Fruit fly (Drosophila melanogaster): ENCODE results near the gene CG31342.
A peak's percentile ranks its signal among the peaks of the same experiment; 100 is the strongest.

The CG31342 gene

DNA sequence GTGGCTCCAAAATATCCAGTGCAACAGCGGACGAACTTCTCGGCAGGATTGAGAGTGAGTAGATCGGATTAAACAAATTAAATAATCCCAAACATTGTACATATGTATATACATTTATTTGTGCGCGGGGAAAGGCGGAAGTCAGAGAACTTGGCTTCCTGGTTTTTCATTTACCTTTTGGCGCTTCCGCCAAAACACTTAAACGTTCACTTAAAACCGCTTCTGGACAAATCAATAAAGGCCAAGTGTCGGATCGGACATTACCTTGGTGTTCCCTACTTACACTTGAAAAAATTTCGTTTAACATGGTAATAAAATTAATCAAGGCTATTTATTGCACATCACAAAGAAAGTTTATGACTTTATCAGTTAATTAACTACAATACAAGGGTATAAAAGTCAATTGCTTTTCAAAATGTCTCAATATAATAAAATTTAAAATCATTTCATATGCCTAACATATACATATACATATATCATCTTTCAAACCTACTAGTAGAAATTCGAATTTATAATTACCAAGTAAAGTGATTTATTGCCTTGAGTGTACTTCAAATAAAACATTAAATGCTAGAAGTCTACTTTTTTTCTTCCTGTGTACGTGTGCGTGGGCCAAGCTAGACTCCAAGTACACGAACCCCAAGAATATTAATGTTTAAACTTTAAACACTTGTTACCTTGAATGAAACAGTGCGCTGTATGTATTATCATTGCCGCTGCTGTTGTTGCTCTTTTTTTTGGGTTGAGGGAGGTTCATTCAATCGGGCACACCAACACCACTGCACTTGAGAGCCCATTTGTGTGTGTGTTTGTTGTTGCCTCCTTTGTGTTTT, 4.3 kb upstream of the CG31342 start (continued):
- TF ChIP-seq corto (GFP tag; optimal IDR thresholded peaks at IDR 0.05) (no peak), Med (GFP tag) (peak; percentile 89), CoRest (tag; optimal IDR thresholded peaks at IDR 0.05) (peak; percentile 83), CG14050 (GFP tag; IDR thresholded peaks at IDR 0.05) (no peak; the same call in 2 of the 3 replicates), Drgx (GFP tag; IDR thresholded peaks at IDR 0.05) (peak; percentile 59), slp2 (GFP tag; optimal IDR thresholded peaks at IDR 0.05) (no peak), CG15479 (GFP tag; optimal IDR thresholded peaks at IDR 0.05) (no peak), exex (tag; optimal IDR thresholded peaks at IDR 0.05) (peak; percentile 1), E2f2 (GFP tag; IDR thresholded peaks at IDR 0.05) (peak; percentile 38; the same call in 1 of the 2 replicates), yki (optimal IDR thresholded peaks at IDR 0.05) (no peak), Vsx1 (GFP tag; optimal IDR thresholded peaks at IDR 0.05) (peak; percentile 32), jumu (GFP tag; optimal IDR thresholded peaks at IDR 0.05) (peak; percentile 22), nau (GFP tag; optimal IDR thresholded peaks at IDR 0.05) (peak; percentile 9), CG10654 (GFP tag; optimal IDR thresholded peaks at IDR 0.05) (peak; percentile 58), hkb (optimal IDR thresholded peaks at IDR 0.05) (no peak), hkb (GFP tag; IDR thresholded peaks at IDR 0.05) (peak; percentile 74), CG11456 (GFP tag; IDR thresholded peaks at IDR 0.05) (no peak), CG3838 (GFP tag; optimal IDR thresholded peaks at IDR 0.05) (peak; percentile 43), toy (GFP tag; IDR thresholded peaks at IDR 0.05) (no peak), gt (GFP tag; IDR thresholded peaks at IDR 0.05) (no peak), bsh (GFP tag; optimal IDR thresholded peaks at IDR 0.05) (peak; percentile 34 to 60), zfh1 (GFP tag; IDR thresholded peaks at IDR 0.05) (0 out of 3 replicates have a peak, but pooled peaks have one; percentile 58), lbe (GFP tag; optimal IDR thresholded peaks at IDR 0.05) (no peak), CG4820 (GFP tag; optimal IDR thresholded peaks at IDR 0.05) (peak; percentile 71), Camta (GFP tag; optimal IDR thresholded peaks at IDR 0.05) (peak; percentile 26), MESR4 (GFP tag; optimal IDR thresholded peaks at IDR 0.05) (peak; percentile 26), ftz-f1 (GFP tag; optimal IDR thresholded peaks at IDR 0.05) (no peak), NFAT (GFP tag; IDR thresholded peaks at IDR 0.05) (0 out of 2 replicates have a peak, but pooled peaks have one; percentile 13), CG1529 (GFP tag; optimal IDR thresholded peaks at IDR 0.05) (peak; percentile 23), D (optimal IDR thresholded peaks at IDR 0.05) (no peak), D (GFP tag; optimal IDR thresholded peaks at IDR 0.05) (peak; percentile 54), CG9437 (GFP tag; optimal IDR thresholded peaks at IDR 0.05) (peak; percentile 63), CG1603 (tag; optimal IDR thresholded peaks at IDR 0.05) (peak; percentile 22), CG18619 (GFP tag; optimal IDR thresholded peaks at IDR 0.05) (peak; percentile 59), CG16779 (GFP tag; IDR thresholded peaks at IDR 0.05) (no peak), CG14965 (GFP tag; optimal IDR thresholded peaks at IDR 0.05; ENCODE audit: borderline replicate concordance) (no peak), Asciz (GFP tag; optimal IDR thresholded peaks at IDR 0.05) (peak; percentile 17), onecut (GFP tag; IDR thresholded peaks at IDR 0.05) (peak; percentile 86), Oli (tag; optimal IDR thresholded peaks at IDR 0.05) (peak; percentile 69), BEAF-32 (GFP tag; optimal IDR thresholded peaks at IDR 0.05) (no peak), CG8478 (optimal IDR thresholded peaks at IDR 0.05) (no peak), psq (GFP tag; optimal IDR thresholded peaks at IDR 0.05) (no peak), HmgZ (tag; optimal IDR thresholded peaks at IDR 0.05) (no peak), CG4404 (GFP tag; IDR thresholded peaks at IDR 0.05) (no peak), Mrtf (GFP tag; IDR thresholded peaks at IDR 0.05) (peak; percentile 59; the same call in 1 of the 3 replicates), Dbx (GFP tag; IDR thresholded peaks at IDR 0.05) (0 out of 3 replicates have a peak, but pooled peaks have one; percentile 15), CG17802 (tag; optimal IDR thresholded peaks at IDR 0.05) (no peak), B-H1 (GFP tag; IDR thresholded peaks at IDR 0.05) (peak; percentile 47; the same call in 1 of the 3 replicates), emc (GFP tag; optimal IDR thresholded peaks at IDR 0.05) (no peak), fd64A (GFP tag; optimal IDR thresholded peaks at IDR 0.05) (no peak)
